Fruit fly (Drosophila melanogaster): ENCODE measurements around the gene CG4686.

CG4686 gene

dm6 chr3R:19863979-19864775, at the start of gene CG4686, which contains the start of gene CG4572:
Gene CG4686 (plus strand): TSS chr3R:19864496.
Gene CG4572 (minus strand): TSS chr3R:19864393.
- TF ChIP-seq h (optimal IDR thresholded peaks at IDR 0.05) (no peak), insv (optimal IDR thresholded peaks at IDR 0.05) (no peak), Sin3A (optimal IDR thresholded peaks at IDR 0.05) (no peak), psq (optimal IDR thresholded peaks at IDR 0.05) (no peak), ttk (optimal IDR thresholded peaks at IDR 0.05) (no peak)

DNA sequence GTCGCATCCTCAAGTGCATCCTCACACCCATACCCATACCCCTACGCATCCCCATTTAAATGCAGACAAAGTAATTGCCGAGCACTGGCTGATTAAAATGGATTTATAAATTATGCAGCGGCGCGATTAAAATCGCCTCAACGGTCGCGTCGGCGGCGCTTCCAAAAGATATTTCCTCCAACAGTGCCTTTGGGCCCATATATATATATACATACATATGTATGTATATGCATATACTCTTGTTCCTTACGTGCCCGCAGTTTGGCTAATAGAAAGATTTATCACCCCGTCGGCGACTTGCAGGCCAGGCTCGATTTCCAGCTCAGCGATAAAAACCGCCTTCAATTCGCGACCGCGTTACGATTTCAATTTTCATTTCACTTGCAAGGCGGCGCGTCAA, 47.5 kb upstream of the CG4686 start:
- TF ChIP-seq insv (optimal IDR thresholded peaks at IDR 0.05), result no peak
- TF ChIP-seq Sin3A (optimal IDR thresholded peaks at IDR 0.05), result no peak
- TF ChIP-seq ttk (optimal IDR thresholded peaks at IDR 0.05), result no peak
- TF ChIP-seq Myc (optimal IDR thresholded peaks at IDR 0.05), result no peak
- no peak for TF ChIP-seq h (optimal IDR thresholded peaks at IDR 0.05)
- TF ChIP-seq psq (optimal IDR thresholded peaks at IDR 0.05), result no peak

DNA sequence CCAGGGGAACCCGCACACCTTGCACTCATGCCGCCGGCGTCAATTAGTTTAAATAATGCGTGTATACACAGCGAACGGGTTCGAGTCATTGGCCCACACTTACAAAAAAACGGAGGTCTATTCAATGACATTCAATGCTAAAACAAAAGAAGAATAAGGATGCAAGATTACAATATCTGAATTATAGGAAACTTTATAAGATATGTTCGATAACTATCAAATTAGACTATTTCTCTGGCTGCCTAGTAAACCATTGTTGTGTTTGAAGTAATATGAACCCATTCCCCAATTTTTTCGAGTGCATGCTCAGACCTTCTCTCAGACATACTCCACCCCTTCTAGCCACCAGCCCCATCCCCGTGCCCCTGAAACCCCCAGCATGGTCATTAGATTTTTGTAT, 43.3 kb upstream of the CG4686 start:
- no peak for TF ChIP-seq insv (optimal IDR thresholded peaks at IDR 0.05)
- TF ChIP-seq Myc (optimal IDR thresholded peaks at IDR 0.05), result no peak
- TF ChIP-seq h (optimal IDR thresholded peaks at IDR 0.05), result no peak
- no peak for TF ChIP-seq Sin3A (optimal IDR thresholded peaks at IDR 0.05)
- TF ChIP-seq ttk (optimal IDR thresholded peaks at IDR 0.05), result no peak

- no peak for TF ChIP-seq insv (optimal IDR thresholded peaks at IDR 0.05)
- no peak for TF ChIP-seq h (optimal IDR thresholded peaks at IDR 0.05)
- no peak for TF ChIP-seq Sin3A (optimal IDR thresholded peaks at IDR 0.05)
- no peak for TF ChIP-seq Myc (optimal IDR thresholded peaks at IDR 0.05)
- no peak for TF ChIP-seq ttk (optimal IDR thresholded peaks at IDR 0.05)
- TF ChIP-seq psq (optimal IDR thresholded peaks at IDR 0.05), result no peak
Measured at dm6 chr3R:19822138-19822537, 42.2 kb upstream of the CG4686 start.

DNA sequence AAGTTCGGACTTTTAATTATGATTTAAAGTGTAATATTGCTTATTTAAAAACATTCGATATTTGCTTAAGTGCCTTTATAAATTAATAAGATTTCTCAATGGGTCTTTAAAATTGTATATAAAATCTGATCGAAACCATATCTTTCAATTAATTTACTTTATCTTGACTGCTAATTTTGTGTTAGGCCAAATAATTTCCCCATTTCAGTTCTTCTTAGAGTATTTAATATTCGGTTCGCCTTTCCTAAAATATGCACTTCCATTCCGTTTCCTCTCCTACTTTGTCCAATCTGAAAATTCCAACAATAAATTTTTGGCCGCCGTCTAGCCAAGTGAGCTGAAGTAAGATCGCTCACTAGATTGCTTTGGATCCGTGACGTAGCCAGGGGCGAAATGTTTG, 39.8 kb upstream of the CG4686 start:
- TF ChIP-seq insv (optimal IDR thresholded peaks at IDR 0.05) (no peak), ttk (optimal IDR thresholded peaks at IDR 0.05) (no peak), psq (optimal IDR thresholded peaks at IDR 0.05) (no peak)

- TF ChIP-seq insv (optimal IDR thresholded peaks at IDR 0.05) (no peak), Sin3A (optimal IDR thresholded peaks at IDR 0.05) (no peak), ttk (optimal IDR thresholded peaks at IDR 0.05) (no peak), Myc (optimal IDR thresholded peaks at IDR 0.05) (no peak)
Measured at dm6 chr3R:19826355-19826754, 37.9 kb upstream of the CG4686 start.

- TF ChIP-seq psq (optimal IDR thresholded peaks at IDR 0.05) (no peak), ttk (optimal IDR thresholded peaks at IDR 0.05) (no peak)
Measured at dm6 chr3R:19826806-19827328, 37.4 kb upstream of the CG4686 start.

- no peak for TF ChIP-seq h (optimal IDR thresholded peaks at IDR 0.05)
Measured at dm6 chr3R:19830973-19831372, 33.3 kb upstream of the CG4686 start.

DNA sequence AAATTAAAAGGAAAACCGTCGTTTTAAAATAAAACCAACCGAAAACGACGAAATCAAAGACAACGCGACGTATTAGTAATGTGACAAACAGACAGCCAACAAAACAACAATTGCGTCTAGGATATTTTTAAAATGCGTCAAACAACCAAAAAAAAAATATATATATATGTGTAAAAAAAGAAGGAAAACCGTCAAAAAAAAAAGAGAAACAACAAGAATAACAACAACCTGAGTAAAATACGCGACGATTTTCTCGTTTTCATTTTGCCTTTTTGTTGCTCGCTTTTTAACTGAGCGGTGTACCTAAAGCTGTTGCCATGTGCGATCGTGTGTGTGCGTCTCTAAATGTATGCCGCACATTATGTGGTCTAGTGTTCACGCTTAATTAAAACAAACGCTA, 30.8 kb upstream of the CG4686 start:
- no peak for TF ChIP-seq psq (optimal IDR thresholded peaks at IDR 0.05)
- TF ChIP-seq Myc (optimal IDR thresholded peaks at IDR 0.05), result no peak

DNA sequence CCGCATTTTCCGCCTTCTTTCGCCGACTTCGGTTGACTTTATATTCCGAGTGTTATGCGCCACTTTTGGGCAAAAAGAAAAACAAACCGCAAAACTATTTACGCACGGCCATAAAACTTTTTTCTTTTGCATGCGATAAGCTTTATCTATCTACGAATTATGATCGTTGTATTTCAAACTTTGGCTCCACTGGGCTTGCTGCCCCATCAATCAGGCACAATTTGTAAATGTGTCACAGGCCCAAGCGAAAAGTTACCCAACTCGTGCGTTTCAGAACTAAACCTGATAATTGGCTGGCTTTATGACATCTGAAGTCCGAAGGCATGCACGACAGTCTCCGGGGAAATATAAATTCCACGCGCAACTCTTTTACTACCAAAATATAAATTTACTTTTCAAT, 30.3 kb upstream of the CG4686 start:
- TF ChIP-seq Sin3A (optimal IDR thresholded peaks at IDR 0.05) (no peak), insv (optimal IDR thresholded peaks at IDR 0.05) (no peak), Myc (optimal IDR thresholded peaks at IDR 0.05) (no peak), psq (optimal IDR thresholded peaks at IDR 0.05) (no peak), ttk (optimal IDR thresholded peaks at IDR 0.05) (no peak), h (optimal IDR thresholded peaks at IDR 0.05) (no peak)

- no peak for TF ChIP-seq ttk (optimal IDR thresholded peaks at IDR 0.05)
Measured at dm6 chr3R:19834982-19835381, 29.3 kb upstream of the CG4686 start.

- no peak for TF ChIP-seq h (optimal IDR thresholded peaks at IDR 0.05)
- no peak for TF ChIP-seq insv (optimal IDR thresholded peaks at IDR 0.05)
- TF ChIP-seq ttk (optimal IDR thresholded peaks at IDR 0.05), result no peak
- TF ChIP-seq Myc (optimal IDR thresholded peaks at IDR 0.05), result no peak
- TF ChIP-seq Sin3A (optimal IDR thresholded peaks at IDR 0.05), result no peak
- TF ChIP-seq psq (optimal IDR thresholded peaks at IDR 0.05), result no peak
Measured at dm6 chr3R:19836687-19837086, 27.6 kb upstream of the CG4686 start, which contains the start of gene bnl. Gene bnl (minus strand): TSS chr3R:19836817.

DNA sequence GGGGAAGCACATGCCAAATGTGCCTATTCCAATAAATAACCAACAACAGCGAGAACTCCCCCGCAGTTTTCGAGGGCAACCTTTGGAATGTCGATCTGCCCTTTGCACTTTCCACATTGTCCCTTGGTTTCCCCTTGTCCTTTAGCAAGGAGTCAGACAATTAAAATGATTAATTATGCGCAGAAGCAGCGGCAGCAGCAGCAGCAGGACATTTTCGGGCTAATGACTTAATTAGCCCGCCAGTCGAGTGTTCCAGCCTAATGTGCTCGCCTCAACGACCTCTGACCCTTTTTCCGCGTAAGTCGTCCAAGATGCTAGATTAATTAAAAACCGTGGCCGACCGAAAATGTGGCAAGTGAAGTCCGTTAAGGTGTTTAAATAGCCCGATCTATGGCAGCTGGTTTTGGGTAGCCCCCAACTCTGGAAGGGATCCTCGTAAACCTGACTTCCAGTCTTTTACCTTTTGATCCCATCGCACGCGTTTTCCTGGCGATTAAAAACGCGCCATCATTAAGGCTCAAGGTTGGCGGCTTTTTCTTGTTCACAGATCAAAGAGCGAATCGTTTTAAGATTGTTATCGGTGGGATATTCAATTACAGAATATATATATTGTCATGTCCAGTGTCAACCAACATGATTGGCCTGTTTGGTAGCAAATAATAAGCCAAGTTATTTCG, 25.2 kb upstream of the CG4686 start:
- TF ChIP-seq h (optimal IDR thresholded peaks at IDR 0.05), result no peak
- TF ChIP-seq psq (optimal IDR thresholded peaks at IDR 0.05), result no peak
- no peak for TF ChIP-seq ttk (optimal IDR thresholded peaks at IDR 0.05)
- TF ChIP-seq insv (optimal IDR thresholded peaks at IDR 0.05), result no peak
- no peak for TF ChIP-seq Myc (optimal IDR thresholded peaks at IDR 0.05)
- TF ChIP-seq Sin3A (optimal IDR thresholded peaks at IDR 0.05), result no peak

Measured in Kc167 (cell line).